Fruit fly (Drosophila melanogaster): ENCODE measurements around the gene SNF4Agamma.

The SNF4Agamma gene

dm6 chr3R:21176663-21177145 is 36.2 kb downstream of the SNF4Agamma start (continued):
- no peak for TF ChIP-seq net (GFP tag; optimal IDR thresholded peaks at IDR 0.05)
- no peak for TF ChIP-seq CG8119 (GFP tag; IDR thresholded peaks at IDR 0.05)
- TF ChIP-seq OdsH (GFP tag; optimal IDR thresholded peaks at IDR 0.05): peak; percentile 1
- no peak for TF ChIP-seq CG7368 (GFP tag; optimal IDR thresholded peaks at IDR 0.05)
- TF ChIP-seq topi (GFP tag; optimal IDR thresholded peaks at IDR 0.05): no peak
- TF ChIP-seq CG9139 (GFP tag; optimal IDR thresholded peaks at IDR 0.05): no peak

dm6 chr3R:21179592-21180390 is 39.3 kb downstream of the SNF4Agamma start:
- TF ChIP-seq Sox14 (GFP tag; optimal IDR thresholded peaks at IDR 0.05): no peak
- TF ChIP-seq lz (GFP tag; optimal IDR thresholded peaks at IDR 0.05): no peak
- TF ChIP-seq vri (GFP tag; optimal IDR thresholded peaks at IDR 0.05): peak; percentile 35
- no peak for TF ChIP-seq dsx (GFP tag; optimal IDR thresholded peaks at IDR 0.05; ENCODE audit: poor library complexity, severe bottlenecking)
- TF ChIP-seq spab (GFP tag; optimal IDR thresholded peaks at IDR 0.05): no peak

dm6 chr3R:21180391-21180796 is 39.9 kb downstream of the SNF4Agamma start:
- peak; percentile 57 for TF ChIP-seq CG15336 (GFP tag; IDR thresholded peaks at IDR 0.05)
- peak; percentile 11 for TF ChIP-seq CG6854 (GFP tag; optimal IDR thresholded peaks at IDR 0.05)
- no peak for TF ChIP-seq fkh (GFP tag; optimal IDR thresholded peaks at IDR 0.05)
- peak; percentile 84 for TF ChIP-seq Eip78C (GFP tag)
- no peak for TF ChIP-seq CG11294 (GFP tag; IDR thresholded peaks at IDR 0.05)
- peak; percentile 40; the same call in 2 of the 3 replicates for TF ChIP-seq eg (GFP tag; IDR thresholded peaks at IDR 0.05)
- TF ChIP-seq CG10669 (GFP tag; optimal IDR thresholded peaks at IDR 0.05): no peak
- no peak for TF ChIP-seq CG6163 (GFP tag; IDR thresholded peaks at IDR 0.05)
- no peak for TF ChIP-seq fd85E (GFP tag; optimal IDR thresholded peaks at IDR 0.05)
- TF ChIP-seq CG7368 (GFP tag; optimal IDR thresholded peaks at IDR 0.05): no peak
- no peak for TF ChIP-seq OdsH (GFP tag; optimal IDR thresholded peaks at IDR 0.05)
- TF ChIP-seq Ets21C (GFP tag; optimal IDR thresholded peaks at IDR 0.05): no peak
- TF ChIP-seq CG8119 (GFP tag; IDR thresholded peaks at IDR 0.05): peak; percentile 56; the same call in 2 of the 3 replicates
- peak; percentile 25 for TF ChIP-seq Met (GFP tag; optimal IDR thresholded peaks at IDR 0.05)
- no peak for TF ChIP-seq ss (GFP tag; optimal IDR thresholded peaks at IDR 0.05)
- no peak for TF ChIP-seq CG6792 (GFP tag; optimal IDR thresholded peaks at IDR 0.05)
- no peak for TF ChIP-seq Hr39 (GFP tag; optimal IDR thresholded peaks at IDR 0.05)
- no peak for TF ChIP-seq CG1621 (tag; optimal IDR thresholded peaks at IDR 0.05)
- no peak for TF ChIP-seq Lpt (GFP tag; optimal IDR thresholded peaks at IDR 0.05)
- no peak for TF ChIP-seq Hr38 (GFP tag; optimal IDR thresholded peaks at IDR 0.05)
- no peak for TF ChIP-seq salr (GFP tag; optimal IDR thresholded peaks at IDR 0.05)
- TF ChIP-seq net (GFP tag; optimal IDR thresholded peaks at IDR 0.05): no peak
- no peak for TF ChIP-seq Sox14 (GFP tag; optimal IDR thresholded peaks at IDR 0.05)
- no peak for TF ChIP-seq pdm3 (GFP tag; optimal IDR thresholded peaks at IDR 0.05)
- no peak for TF ChIP-seq CG11902 (GFP tag; optimal IDR thresholded peaks at IDR 0.05)
- TF ChIP-seq CG32006 (GFP tag; optimal IDR thresholded peaks at IDR 0.05): peak; percentile 33
- TF ChIP-seq CG4318 (GFP tag; optimal IDR thresholded peaks at IDR 0.05): no peak
- no peak for TF ChIP-seq Sox102F (GFP tag; optimal IDR thresholded peaks at IDR 0.05)
- TF ChIP-seq CG6276 (GFP tag; optimal IDR thresholded peaks at IDR 0.05): no peak
- no peak for TF ChIP-seq CG16779 (tag; optimal IDR thresholded peaks at IDR 0.05)
- no peak for TF ChIP-seq Blimp-1 (GFP tag; optimal IDR thresholded peaks at IDR 0.05)
- no peak for TF ChIP-seq dac (GFP tag; optimal IDR thresholded peaks at IDR 0.05)
- peak; percentile 26 for TF ChIP-seq vri (GFP tag; optimal IDR thresholded peaks at IDR 0.05)
- TF ChIP-seq cyc (GFP tag; optimal IDR thresholded peaks at IDR 0.05): peak; percentile 26
- TF ChIP-seq Eip93F (GFP tag; optimal IDR thresholded peaks at IDR 0.05): no peak
- no peak for TF ChIP-seq lz (GFP tag; optimal IDR thresholded peaks at IDR 0.05)
- TF ChIP-seq spab (GFP tag; optimal IDR thresholded peaks at IDR 0.05): no peak
- no peak for TF ChIP-seq acj6 (GFP tag; optimal IDR thresholded peaks at IDR 0.05)
- TF ChIP-seq esn (GFP tag; optimal IDR thresholded peaks at IDR 0.05): peak; percentile 30
- TF ChIP-seq CG34406 (GFP tag; optimal IDR thresholded peaks at IDR 0.05): peak; percentile 22
- TF ChIP-seq CG6808 (GFP tag; optimal IDR thresholded peaks at IDR 0.05): no peak
- peak; percentile 60 for TF ChIP-seq svp (GFP tag)
